Fruit fly (Drosophila melanogaster) whole organism, embryonic: ENCODE data around the gene HP5.
A peak's percentile ranks its signal among the peaks of the same experiment; 100 is the strongest.

Experiments
- Ada2b ChIP-seq: fragments of 200-800 bp; sonication (Bioruptor generic); IDR thresholded peaks from 2 replicates; pipeline ENCODE4 v1.3.6; 2022; ENCODE audit warnings: missing biosample characterization, missing genetic modification characterization
- Bdp1 ChIP-seq: fragments of 200-800 bp; sonication (Bioruptor generic); optimal IDR thresholded peaks from 3 replicates; lab custom pipeline; 2016; ENCODE audit warnings: missing biosample characterization, missing genetic modification characterization
- CG10366 ChIP-seq: fragments of 200-800 bp; sonication (Bioruptor generic); IDR thresholded peaks from 2 replicates; pipeline ENCODE4 v1.3.6; 2022; ENCODE audit warnings: missing biosample characterization, missing genetic modification characterization
- CG10543 ChIP-seq: fragments of 200-800 bp; sonication (Bioruptor generic); optimal IDR thresholded peaks from 3 replicates; lab custom pipeline; 2017; ENCODE audit warnings: missing biosample characterization, mild to moderate bottlenecking, missing genetic modification characterization, moderate library complexity
- CG10565 ChIP-seq: fragments of 200-800 bp; sonication (Bioruptor generic); optimal IDR thresholded peaks from 3 replicates; lab custom pipeline; 2016; ENCODE audit warnings: missing biosample characterization, mild to moderate bottlenecking, missing genetic modification characterization
- CG12299 ChIP-seq: fragments of 200-800 bp; sonication (Bioruptor generic); optimal IDR thresholded peaks from 2 replicates; lab custom pipeline; 2018; ENCODE audit warnings: missing biosample characterization, mild to moderate bottlenecking, missing genetic modification characterization
- CG12659 ChIP-seq: fragments of 200-800 bp; sonication (Bioruptor generic); optimal IDR thresholded peaks from 3 replicates; lab custom pipeline; 2017; ENCODE audit warnings: mild to moderate bottlenecking, missing biosample characterization, missing genetic modification reagents, missing genetic modification characterization
- CG13424 ChIP-seq: fragments of 200-800 bp; sonication (Bioruptor generic); optimal IDR thresholded peaks from 2 replicates; lab custom pipeline; 2019; ENCODE audit warnings: missing biosample characterization, mild to moderate bottlenecking, missing genetic modification characterization, moderate library complexity
- CG14965 ChIP-seq: fragments of 200-800 bp; sonication (Bioruptor generic); optimal IDR thresholded peaks from 2 replicates; lab custom pipeline; 2016; ENCODE audit warnings: missing biosample characterization, missing genetic modification characterization, borderline replicate concordance
- CG1529 ChIP-seq: fragments of 200-800 bp; sonication (Bioruptor generic); optimal IDR thresholded peaks from 3 replicates; lab custom pipeline; 2018; ENCODE audit warnings: missing biosample characterization, missing genetic modification characterization
- CG16863 ChIP-seq: fragments of 200-800 bp; sonication (Bioruptor generic); optimal IDR thresholded peaks from 3 replicates; lab custom pipeline; 2016; ENCODE audit warnings: missing biosample characterization, missing genetic modification characterization
- CG2678 ChIP-seq: fragments of 200-800 bp; sonication (Bioruptor generic); optimal IDR thresholded peaks from 3 replicates; lab custom pipeline; 2019; ENCODE audit warnings: missing biosample characterization, mild to moderate bottlenecking, missing genetic modification characterization, moderate library complexity
- CG4404 ChIP-seq: fragments of 200-800 bp; sonication (Bioruptor generic); IDR thresholded peaks from 2 replicates; pipeline ENCODE4 v1.3.6; 2022; ENCODE audit warnings: missing biosample characterization, missing genetic modification characterization
- CG6272 ChIP-seq: fragments of 200-800 bp; sonication (Bioruptor generic); IDR thresholded peaks from 2 replicates; pipeline ENCODE4 v1.3.6; 2022; ENCODE audit warnings: missing biosample characterization, missing genetic modification characterization
- CG7963 ChIP-seq: fragments of 200-800 bp; sonication (Bioruptor generic); IDR thresholded peaks from 3 replicates; pipeline ENCODE4 v1.3.6; 2022; ENCODE audit warnings: missing biosample characterization, missing genetic modification characterization; ENCODE audit not compliant: partially characterized antibody
- CG7987 ChIP-seq: fragments of 200-800 bp; sonication (Bioruptor generic); optimal IDR thresholded peaks from 2 replicates; lab custom pipeline; 2018; ENCODE audit warnings: missing biosample characterization, mild to moderate bottlenecking, missing genetic modification characterization, moderate library complexity
- CG8359 ChIP-seq: fragments of 200-800 bp; sonication (Bioruptor generic); optimal IDR thresholded peaks from 2 replicates; lab custom pipeline; 2017; ENCODE audit warnings: missing biosample characterization, mild to moderate bottlenecking, missing genetic modification characterization, borderline replicate concordance
- CG8388 ChIP-seq: fragments of 200-800 bp; sonication (Bioruptor generic); optimal IDR thresholded peaks from 2 replicates; lab custom pipeline; 2019; ENCODE audit warnings: missing biosample characterization, mild to moderate bottlenecking, missing genetic modification characterization, moderate library complexity
- CG8944 ChIP-seq: fragments of 200-800 bp; sonication (Bioruptor generic); optimal IDR thresholded peaks from 3 replicates; lab custom pipeline; 2016; ENCODE audit warnings: missing biosample characterization, missing genetic modification characterization
- Doc2 ChIP-seq: fragments of 200-800 bp; sonication (Bioruptor generic); IDR thresholded peaks from 2 replicates; pipeline ENCODE4 v1.3.6; 2022; ENCODE audit warnings: missing biosample characterization, missing genetic modification characterization
- H15 ChIP-seq: fragments of 200-800 bp; sonication (Bioruptor generic); IDR thresholded peaks from 3 replicates; pipeline ENCODE4 v1.3.6; 2022; ENCODE audit warnings: missing biosample characterization, missing genetic modification characterization
- HLH4C ChIP-seq: fragments of 200-800 bp; sonication (Bioruptor generic); IDR thresholded peaks from 3 replicates; pipeline ENCODE4 v1.3.6; 2022; ENCODE audit warnings: missing biosample characterization, missing genetic modification characterization; ENCODE audit not compliant: partially characterized antibody
- Hand ChIP-seq: fragments of 200-800 bp; sonication (Bioruptor generic); optimal IDR thresholded peaks from 2 replicates; lab custom pipeline; 2017; ENCODE audit warnings: mild to moderate bottlenecking, missing biosample characterization, missing genetic modification reagents, missing genetic modification characterization
- Hsf ChIP-seq: fragments of 200-800 bp; sonication (Bioruptor generic); optimal IDR thresholded peaks from 3 replicates; lab custom pipeline; 2016; ENCODE audit warnings: missing biosample characterization, missing genetic modification characterization
- Kr ChIP-seq: fragments of 200-800 bp; sonication (Bioruptor generic); optimal IDR thresholded peaks from 2 replicates; lab custom pipeline; 2017; ENCODE audit warnings: missing biosample characterization, mild to moderate bottlenecking, missing genetic modification characterization
- Mad ChIP-seq: fragments of 200-800 bp; sonication (Bioruptor generic); optimal IDR thresholded peaks from 2 replicates; lab custom pipeline; 2016; ENCODE audit warnings: missing biosample characterization, missing genetic modification characterization
- Mrtf ChIP-seq: fragments of 200-800 bp; sonication (Bioruptor generic); IDR thresholded peaks from 3 replicates; pipeline ENCODE4 v1.3.6; 2022; ENCODE audit warnings: missing biosample characterization, missing genetic modification characterization
- Oaz ChIP-seq: fragments of 200-800 bp; sonication (Bioruptor generic); IDR thresholded peaks from 2 replicates; pipeline ENCODE4 v1.3.6; 2022; ENCODE audit warnings: missing biosample characterization, missing genetic modification characterization
- Rfx ChIP-seq: fragments of 200-800 bp; sonication (Bioruptor generic); IDR thresholded peaks from 2 replicates; pipeline ENCODE4 v1.3.6; 2022; ENCODE audit warnings: missing biosample characterization, missing genetic modification characterization
- Taf1 ChIP-seq: fragments of 200-800 bp; sonication (Bioruptor generic); IDR thresholded peaks from 2 replicates; pipeline ENCODE4 v1.3.6; 2022; ENCODE audit warnings: missing biosample characterization, missing genetic modification characterization
- Usf ChIP-seq: fragments of 200-800 bp; sonication (Bioruptor generic); optimal IDR thresholded peaks from 2 replicates; lab custom pipeline; 2017; ENCODE audit warnings: missing genotype, missing biosample characterization, missing genetic modification characterization
- ap ChIP-seq: fragments of 200-800 bp; sonication (Bioruptor generic); IDR thresholded peaks from 2 replicates; pipeline ENCODE4 v1.3.6; 2022; ENCODE audit warnings: missing biosample characterization, missing genetic modification characterization
- ash1 ChIP-seq: fragments of 200-800 bp; sonication (Bioruptor generic); optimal IDR thresholded peaks from 2 replicates; lab custom pipeline; 2018; ENCODE audit warnings: missing biosample characterization, mild to moderate bottlenecking, missing genetic modification characterization
- ato ChIP-seq: fragments of 200-800 bp; sonication (Bioruptor generic); IDR thresholded peaks from 2 replicates; pipeline ENCODE4 v1.3.6; 2022; ENCODE audit warnings: missing biosample characterization, missing genetic modification characterization; ENCODE audit not compliant: partially characterized antibody
- az2 ChIP-seq: fragments of 200-800 bp; sonication (Bioruptor generic); optimal IDR thresholded peaks from 3 replicates; lab custom pipeline; 2016; ENCODE audit warnings: missing biosample characterization, missing genetic modification characterization
- bigmax ChIP-seq: fragments of 200-800 bp; sonication (Bioruptor generic); optimal IDR thresholded peaks from 2 replicates; lab custom pipeline; 2018; ENCODE audit warnings: missing biosample characterization, mild to moderate bottlenecking, missing genetic modification characterization
- caup ChIP-seq: fragments of 200-800 bp; sonication (Bioruptor generic); optimal IDR thresholded peaks from 3 replicates; lab custom pipeline; 2017; ENCODE audit warnings: missing biosample characterization, mild to moderate bottlenecking, missing genetic modification characterization, moderate library complexity; ENCODE audit not compliant: severe bottlenecking
- corto ChIP-seq: fragments of 200-800 bp; sonication (Bioruptor generic); optimal IDR thresholded peaks from 2 replicates; lab custom pipeline; 2016; ENCODE audit warnings: missing biosample characterization, mild to moderate bottlenecking, missing genetic modification characterization, moderate library complexity
- dmrt11E ChIP-seq: fragments of 200-800 bp; sonication (Bioruptor generic); optimal IDR thresholded peaks from 3 replicates; lab custom pipeline; 2018; ENCODE audit warnings: missing biosample characterization, mild to moderate bottlenecking, missing genetic modification characterization, moderate library complexity
- en ChIP-seq: fragments of 200-800 bp; sonication (Bioruptor generic); optimal IDR thresholded peaks from 2 replicates; lab custom pipeline; 2016; ENCODE audit warnings: missing biosample characterization, missing genetic modification characterization
- esg ChIP-seq: fragments of 200-800 bp; sonication (Bioruptor generic); conservative IDR thresholded peaks from 2 replicates; pipeline ENCODE4 v1.3.6; 2022; ENCODE audit warnings: missing biosample characterization, missing genetic modification characterization
- exex ChIP-seq: fragments of 200-800 bp; sonication (Bioruptor generic); optimal IDR thresholded peaks from 4 replicates; lab custom pipeline; 2018; ENCODE audit warnings: missing biosample characterization, mild to moderate bottlenecking, missing genetic modification characterization, moderate library complexity
- oc ChIP-seq: fragments of 200-800 bp; sonication (Bioruptor generic); optimal IDR thresholded peaks from 2 replicates; lab custom pipeline; 2018; ENCODE audit warnings: missing biosample characterization, mild to moderate bottlenecking, missing genetic modification characterization, moderate library complexity
- pnt ChIP-seq: fragments of 200-800 bp; sonication (Bioruptor generic); optimal IDR thresholded peaks from 3 replicates; lab custom pipeline; 2016; ENCODE audit warnings: missing biosample characterization, missing genetic modification characterization
- sens ChIP-seq: fragments of 200-800 bp; sonication (Bioruptor generic); peaks from one replicate; lab custom pipeline; 2016; ENCODE audit warnings: missing biosample characterization, missing genetic modification characterization
- sr ChIP-seq: fragments of 200-800 bp; sonication (Bioruptor generic); IDR thresholded peaks from 3 replicates; pipeline ENCODE4 v1.3.6; 2022; ENCODE audit warnings: missing biosample characterization, missing genetic modification characterization
- tin ChIP-seq: fragments of 200-800 bp; sonication (Bioruptor generic); optimal IDR thresholded peaks from 3 replicates; lab custom pipeline; 2016; ENCODE audit warnings: missing biosample characterization, missing genetic modification characterization
- unc-4 ChIP-seq: fragments of 200-800 bp; sonication (Bioruptor generic); IDR thresholded peaks from 2 replicates; pipeline ENCODE4 v1.3.6; 2022; ENCODE audit warnings: missing biosample characterization, missing genetic modification characterization; ENCODE audit not compliant: partially characterized antibody
- zen ChIP-seq: fragments of 200-800 bp; sonication (Bioruptor generic); optimal IDR thresholded peaks from 3 replicates; lab custom pipeline; 2018; ENCODE audit warnings: missing biosample characterization, mild to moderate bottlenecking, missing genetic modification characterization, moderate library complexity
- zfh1 ChIP-seq: fragments of 200-800 bp; sonication (Bioruptor generic); IDR thresholded peaks from 3 replicates; pipeline ENCODE4 v1.3.6; 2022; ENCODE audit warnings: missing biosample characterization, missing genetic modification characterization

Gene HP5

dm6 chrX:11452846-11453391 is 1.7 kb upstream of the HP5 start (continued):
- TF ChIP-seq Kr: no peak
- peak; percentile 77 for TF ChIP-seq CG4404 (GFP tag; lab: Robert Waterston, UW)
- no peak for TF ChIP-seq ato (GFP tag; lab: Robert Waterston, UW)
- peak; percentile 79 for TF ChIP-seq CG6272 (GFP tag; lab: Robert Waterston, UW)
- TF ChIP-seq Usf (GFP tag; lab: Kevin White, UChicago): no peak
- TF ChIP-seq ap (GFP tag; lab: Robert Waterston, UW): peak; percentile 75
- TF ChIP-seq zen (tag; lab: Kevin White, UChicago): peak; percentile 63
- peak; percentile 86 for TF ChIP-seq Ada2b (GFP tag; lab: Robert Waterston, UW)
- peak; percentile 84 for TF ChIP-seq Rfx (GFP tag; lab: Robert Waterston, UW)
- peak; percentile 97 for TF ChIP-seq sens (GFP tag; lab: Kevin White, UChicago)
- TF ChIP-seq CG10543 (GFP tag; lab: Kevin White, UChicago): no peak
- TF ChIP-seq ash1: no peak
- peak; percentile 44 for TF ChIP-seq dmrt11E (tag; lab: Kevin White, UChicago)
- TF ChIP-seq Mrtf (GFP tag; lab: Robert Waterston, UW): peak; percentile 66; the same call in 1 of the 3 replicates
- peak; percentile 35 for TF ChIP-seq CG1529 (GFP tag; lab: Kevin White, UChicago)
- no peak for TF ChIP-seq unc-4 (GFP tag; lab: Robert Waterston, UW)
- peak; percentile 57; the same call in 1 of the 2 replicates for TF ChIP-seq Oaz (GFP tag; lab: Robert Waterston, UW)
- TF ChIP-seq CG14965 (GFP tag; lab: Kevin White, UChicago): no peak
- peak; percentile 77 for TF ChIP-seq Hsf (GFP tag; lab: Kevin White, UChicago)
- TF ChIP-seq pnt (GFP tag; lab: Kevin White, UChicago): peak; percentile 79
- peak; percentile 66 for TF ChIP-seq az2 (GFP tag; lab: Kevin White, UChicago)
- TF ChIP-seq CG10366: peak; percentile 86
- peak; percentile 65 for TF ChIP-seq Mad (GFP tag; lab: Kevin White, UChicago)
- no peak for TF ChIP-seq CG7963
- TF ChIP-seq CG2678 (tag; lab: Kevin White, UChicago): peak; percentile 83
- TF ChIP-seq CG10565 (GFP tag; lab: Kevin White, UChicago): no peak
- no peak; the same call in 1 of the 2 replicates for TF ChIP-seq Doc2 (GFP tag; lab: Robert Waterston, UW)
- TF ChIP-seq zfh1 (GFP tag; lab: Robert Waterston, UW): peak; percentile 89
- TF ChIP-seq CG12299 (tag; lab: Kevin White, UChicago): peak; percentile 36
- TF ChIP-seq HLH4C (GFP tag; lab: Robert Waterston, UW): no peak
- peak; percentile 77 for TF ChIP-seq caup (GFP tag; lab: Kevin White, UChicago)
- TF ChIP-seq exex (tag; lab: Kevin White, UChicago): peak; percentile 15
- TF ChIP-seq CG8388 (GFP tag; lab: Kevin White, UChicago): peak; percentile 61
- TF ChIP-seq Taf1 (GFP tag; lab: Robert Waterston, UW): peak; percentile 75
- peak; percentile 49 for TF ChIP-seq corto (GFP tag; lab: Kevin White, UChicago)
- peak; percentile 86 for TF ChIP-seq esg (GFP tag; lab: Robert Waterston, UW)
- TF ChIP-seq CG16863 (GFP tag; lab: Kevin White, UChicago): peak; percentile 74
- peak; percentile 64 for TF ChIP-seq CG12659 (GFP tag; lab: Kevin White, UChicago)
- peak; percentile 49 for TF ChIP-seq CG7987 (GFP tag; lab: Kevin White, UChicago)
- peak; percentile 65 for TF ChIP-seq tin (GFP tag; lab: Kevin White, UChicago)
- peak; percentile 86 for TF ChIP-seq H15 (GFP tag; lab: Robert Waterston, UW)
- TF ChIP-seq oc: peak; percentile 66
- peak; percentile 41 for TF ChIP-seq CG8944 (GFP tag; lab: Kevin White, UChicago)
- peak; percentile 75 for TF ChIP-seq sr
- TF ChIP-seq CG8359 (GFP tag; lab: Kevin White, UChicago): no peak
- TF ChIP-seq Bdp1: peak; percentile 53
- TF ChIP-seq bigmax: no peak
- TF ChIP-seq Hand (GFP tag; lab: Kevin White, UChicago): peak; percentile 56
- peak; percentile 69 for TF ChIP-seq CG13424 (tag; lab: Kevin White, UChicago)
- peak; percentile 62 for TF ChIP-seq en (GFP tag; lab: Kevin White, UChicago)
